Worm (Caenorhabditis elegans): ENCODE results near the gene drd-5.

DNA sequence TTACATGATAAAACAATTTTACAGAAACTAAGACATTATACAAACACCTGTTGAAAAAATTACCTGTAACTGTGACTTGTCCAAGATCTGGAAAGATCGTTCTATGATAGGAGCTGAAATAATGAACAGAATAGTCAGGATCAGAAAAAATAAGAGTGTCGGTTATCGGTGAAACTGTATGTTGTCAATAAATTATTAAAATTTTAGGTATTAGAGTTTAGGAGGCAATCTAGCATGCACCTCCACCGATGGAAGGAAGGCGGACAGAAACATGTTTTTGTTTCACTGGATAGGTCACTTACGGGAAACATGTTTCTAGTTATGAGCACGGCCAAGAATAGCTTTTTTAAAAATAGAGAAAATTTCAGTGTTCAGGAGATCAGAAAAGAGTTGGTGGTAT is 46.6 kb downstream of the drd-5 start, which contains the start of gene ced-13:
- no peak for TF ChIP-seq dmd-4 (tag; optimal IDR thresholded peaks at IDR 0.05; ENCODE audit: borderline replicate concordance)
- no peak for TF ChIP-seq ceh-31 (tag; optimal IDR thresholded peaks at IDR 0.05)
